Worm (Caenorhabditis elegans): ENCODE results near the gene tdp-1.
A peak's percentile ranks its signal among the peaks of the same experiment; 100 is the strongest.

The tdp-1 gene

DNA sequence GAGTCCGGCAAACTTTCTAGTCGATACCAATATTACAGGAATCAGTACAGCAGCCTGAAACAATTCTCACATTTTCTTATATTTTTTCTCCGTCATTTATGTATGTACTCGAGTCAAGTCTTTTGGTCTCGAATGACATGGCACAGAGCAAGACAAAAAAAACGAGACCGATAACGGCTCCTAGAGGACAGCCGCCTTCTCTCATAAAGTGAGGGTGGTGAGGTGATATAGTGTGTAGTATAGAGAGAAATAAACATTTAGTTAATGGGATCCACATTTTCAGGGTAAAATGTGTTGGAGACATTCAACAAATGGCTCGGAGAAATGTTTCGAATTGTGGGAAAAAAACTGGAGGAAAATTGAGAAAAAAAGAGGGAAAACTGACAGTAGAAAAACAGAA is 35.4 kb upstream of the tdp-1 start (continued):
- TF ChIP-seq hlh-17 (GFP tag; optimal IDR thresholded peaks at IDR 0.05; ENCODE audit: borderline replicate concordance) (no peak), ceh-88 (GFP tag; IDR thresholded peaks at IDR 0.05) (no peak), nhr-12 (tag; optimal IDR thresholded peaks at IDR 0.05) (no peak), ztf-11 (tag; optimal IDR thresholded peaks at IDR 0.05) (no peak), snu-23 (GFP tag; optimal IDR thresholded peaks at IDR 0.05) (peak; percentile 46), dsc-1 (tag; optimal IDR thresholded peaks at IDR 0.05) (peak; percentile 84), rnt-1 (tag; optimal IDR thresholded peaks at IDR 0.05) (peak; percentile 71), lin-35 (GFP tag; optimal IDR thresholded peaks at IDR 0.05) (peak in 1 of 2 experiments; percentile 24), unc-130 (tag; optimal IDR thresholded peaks at IDR 0.05) (peak; percentile 29), nhr-19 (GFP tag; conservative IDR thresholded peaks at IDR 0.05) (peak; percentile 54), lin-13 (GFP tag; optimal IDR thresholded peaks at IDR 0.05) (no peak), nhr-28 (tag; optimal IDR thresholded peaks at IDR 0.05) (no peak), alr-1 (tag; optimal IDR thresholded peaks at IDR 0.05; ENCODE audit: borderline replicate concordance) (no peak), snpc-4 (tag; optimal IDR thresholded peaks at IDR 0.05) (no peak), mdl-1 (tag; optimal IDR thresholded peaks at IDR 0.05) (no peak), aly-2 (tag; optimal IDR thresholded peaks at IDR 0.05) (peak; percentile 53), grh-1 (GFP tag; IDR thresholded peaks at IDR 0.05) (no peak), zag-1 (tag; optimal IDR thresholded peaks at IDR 0.05) (no peak), F16B12.6 (tag; optimal IDR thresholded peaks at IDR 0.05) (no peak), mab-9 (GFP tag; IDR thresholded peaks at IDR 0.05) (no peak), lsy-2 (tag; optimal IDR thresholded peaks at IDR 0.05) (peak; percentile 7 to 48), pag-3 (tag; optimal IDR thresholded peaks at IDR 0.05; ENCODE audit: borderline replicate concordance, insufficient read depth) (no peak), egl-27 (tag; optimal IDR thresholded peaks at IDR 0.05) (no peak), ets-5 (GFP tag; IDR thresholded peaks at IDR 0.05) (no peak), pqm-1 (tag; optimal IDR thresholded peaks at IDR 0.05) (no peak), skn-1 (tag; optimal IDR thresholded peaks at IDR 0.05) (no peak), mef-2 (tag; optimal IDR thresholded peaks at IDR 0.05) (no peak), lin-39 (tag; optimal IDR thresholded peaks at IDR 0.05) (peak; percentile 45), lir-3 (tag; optimal IDR thresholded peaks at IDR 0.05; ENCODE audit: poor library complexity) (no peak), sptf-1 (tag; optimal IDR thresholded peaks at IDR 0.05) (no peak), ceh-82 (tag; optimal IDR thresholded peaks at IDR 0.05) (no peak), elt-3 (tag; optimal IDR thresholded peaks at IDR 0.05) (no peak), unc-86 (tag; optimal IDR thresholded peaks at IDR 0.05) (no peak), isw-1 (GFP tag; IDR thresholded peaks at IDR 0.05) (no peak), C04F5.9 (tag; optimal IDR thresholded peaks at IDR 0.05) (no peak), sup-37 (GFP tag; optimal IDR thresholded peaks at IDR 0.05) (no peak), ces-1 (GFP tag; optimal IDR thresholded peaks at IDR 0.05) (no peak)

DNA sequence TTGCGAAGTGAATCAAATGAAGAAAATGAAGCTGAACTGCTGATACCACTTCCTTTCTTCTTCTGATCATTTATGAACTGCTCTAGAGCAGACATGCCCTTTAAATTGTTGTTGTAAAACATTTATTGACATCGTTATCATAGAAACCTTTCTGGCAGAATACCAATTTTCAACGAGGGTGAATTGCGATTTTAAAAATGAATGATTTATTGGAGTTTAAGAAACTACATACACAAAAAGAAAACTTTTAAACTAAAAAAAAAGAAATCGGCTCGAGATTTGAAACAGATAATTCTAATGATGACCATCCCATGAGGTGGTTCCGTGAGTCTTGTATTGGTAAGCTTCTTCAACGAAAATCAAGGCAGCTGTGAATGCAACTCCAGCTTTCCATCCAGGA is 33.6 kb upstream of the tdp-1 start, which contains the start of gene sftd-3:
TSS of gene sftd-3 (minus strand) at position 101 of the 400 bp plus-strand sequence.
- TF ChIP-seq nhr-47 (tag; optimal IDR thresholded peaks at IDR 0.05) (no peak), egl-27 (tag; optimal IDR thresholded peaks at IDR 0.05) (no peak), vab-15 (tag; optimal IDR thresholded peaks at IDR 0.05) (no peak)

DNA sequence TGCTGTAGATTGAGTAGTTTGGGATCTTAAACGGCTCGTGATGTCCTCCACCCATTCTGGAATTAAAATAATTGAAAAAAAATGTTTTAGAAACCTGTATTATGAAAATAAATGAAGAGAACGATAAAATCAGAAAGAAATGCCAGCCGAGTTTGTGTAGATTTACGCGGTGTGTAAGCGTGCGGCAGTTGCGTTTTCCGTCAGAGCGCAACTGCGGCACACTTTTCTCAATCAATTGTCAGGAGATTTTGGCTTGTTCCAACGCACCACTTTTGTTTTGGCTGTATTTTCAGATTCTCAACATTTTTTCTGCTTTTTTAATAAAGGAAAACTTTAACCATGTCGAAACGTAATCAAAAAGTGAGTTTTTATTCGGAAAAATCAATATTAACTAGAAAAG is 32.8 kb upstream of the tdp-1 start, which contains the start of the genes ndub-3 and C18E9.2:
TSS of gene ndub-3 (minus strand) at position 56 of the 400 bp plus-strand sequence.
TSS of gene C18E9.2 (plus strand) at position 172 of the 400 bp plus-strand sequence.
- TF ChIP-seq lin-14 (GFP tag; optimal IDR thresholded peaks at IDR 0.05) (peak; percentile 50), mdl-1 (tag; optimal IDR thresholded peaks at IDR 0.05) (peak in 1 of 2 experiments; percentile 24), unc-130 (tag; optimal IDR thresholded peaks at IDR 0.05) (no peak), nhr-12 (tag; optimal IDR thresholded peaks at IDR 0.05) (no peak), tbx-2 (tag; optimal IDR thresholded peaks at IDR 0.05) (peak; percentile 6), nhr-90 (tag; optimal IDR thresholded peaks at IDR 0.05; ENCODE audit: poor library complexity) (no peak), nhr-85 (tag) (no peak), pag-3 (tag; optimal IDR thresholded peaks at IDR 0.05; ENCODE audit: borderline replicate concordance, insufficient read depth) (no peak), ama-1 (optimal IDR thresholded peaks at IDR 0.05) (no peak), rnt-1 (tag; optimal IDR thresholded peaks at IDR 0.05) (peak; percentile 26), lsy-2 (tag; optimal IDR thresholded peaks at IDR 0.05) (peak; percentile 13 to 75), ceh-82 (tag; optimal IDR thresholded peaks at IDR 0.05) (peak in 2 of 3 experiments; percentile 4 to 64), fkh-10 (GFP tag; optimal IDR thresholded peaks at IDR 0.05) (no peak), ceh-88 (GFP tag; IDR thresholded peaks at IDR 0.05) (no peak), dpl-1 (GFP tag; optimal IDR thresholded peaks at IDR 0.05) (peak; percentile 38 to 66 (median 56)), lin-15B (tag; optimal IDR thresholded peaks at IDR 0.05) (no peak), C04F5.9 (tag; optimal IDR thresholded peaks at IDR 0.05) (no peak), unc-62 (GFP tag; optimal IDR thresholded peaks at IDR 0.05) (no peak), hlh-4 (tag; optimal IDR thresholded peaks at IDR 0.05) (no peak), egl-27 (tag; optimal IDR thresholded peaks at IDR 0.05) (no peak), fos-1 (tag; optimal IDR thresholded peaks at IDR 0.05) (no peak)

Measured in whole organism, L1 larva.